Fruit fly (Drosophila melanogaster): ENCODE measurements around the gene CG9593.

DNA sequence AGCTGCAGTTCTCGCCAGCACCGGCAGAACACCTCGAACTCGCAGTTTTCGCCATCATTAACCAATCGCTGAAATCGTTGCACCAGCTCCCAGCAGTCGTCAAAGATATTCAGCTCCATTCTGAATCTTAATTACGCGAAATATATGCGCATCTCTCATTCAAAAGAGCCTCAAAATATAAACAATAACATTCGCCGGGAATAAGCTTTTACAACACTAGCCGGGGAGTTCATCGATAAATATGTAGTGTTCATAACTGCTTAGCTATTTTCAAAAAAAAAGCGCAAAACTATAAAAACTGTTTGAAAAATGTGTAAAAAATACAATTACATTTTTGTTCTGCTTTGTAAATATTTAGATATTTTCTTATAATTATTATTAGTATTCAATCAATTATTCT is 37.2 kb downstream of the CG9593 start, which contains the start of gene Pbp45:
- TF ChIP-seq CG8478 (optimal IDR thresholded peaks at IDR 0.05) (no peak), CTCF (optimal IDR thresholded peaks at IDR 0.05) (no peak)

Measured in S2 (cell line).